Worm (Caenorhabditis elegans) whole organism, mixed stage, embryonic: ENCODE results near the gene chmp-7.

ENCODE experiments used
- blmp-1 ChIP-seq: fragments of 150-350 bp; optimal IDR thresholded peaks from 2 replicates; lab custom pipeline; 2014; ENCODE audit warnings: missing biosample characterization, missing genetic modification characterization
- ces-1 ChIP-seq: fragments of 150-350 bp; optimal IDR thresholded peaks from 2 replicates; lab custom pipeline; 2014; ENCODE audit warnings: missing biosample characterization, missing genetic modification reagents, missing genetic modification characterization
- nhr-237 ChIP-seq: fragments of 150-350 bp; optimal IDR thresholded peaks from 2 replicates; lab custom pipeline; 2014; ENCODE audit warnings: missing biosample characterization, missing genetic modification characterization
- nhr-28 ChIP-seq: fragments of 150-350 bp; optimal IDR thresholded peaks from 2 replicates; lab custom pipeline; 2014; ENCODE audit warnings: missing biosample characterization, missing genetic modification characterization
- nhr-76 ChIP-seq: sonication (generic microtip); optimal IDR thresholded peaks from 2 replicates; lab custom pipeline; 2017; ENCODE audit warnings: missing biosample characterization, missing genetic modification characterization
- snpc-4 ChIP-seq: fragments of 150-350 bp; optimal IDR thresholded peaks from 2 replicates; lab custom pipeline; 2014; ENCODE audit warnings: missing biosample characterization, missing genetic modification characterization
- tbx-8 ChIP-seq: fragments of 200-800 bp; sonication (Bioruptor generic); optimal IDR thresholded peaks from 2 replicates; lab custom pipeline; 2018; ENCODE audit warnings: mild to moderate bottlenecking, missing genetic modification characterization, moderate library complexity, missing compliant biosample characterization
- unc-120 ChIP-seq: sonication (generic microtip); optimal IDR thresholded peaks from 2 replicates; lab custom pipeline; 2017; ENCODE audit warnings: missing genetic modification characterization, missing compliant biosample characterization; ENCODE audit not compliant: poor library complexity, severe bottlenecking
- unc-39 ChIP-seq: fragments of 150-350 bp; optimal IDR thresholded peaks from 2 replicates; lab custom pipeline; 2014; ENCODE audit warnings: missing biosample characterization, missing genetic modification characterization
- unc-62 ChIP-seq: fragments of 150-350 bp; optimal IDR thresholded peaks from 2 replicates; lab custom pipeline; 2014; ENCODE audit warnings: missing biosample characterization, missing genetic modification reagents, missing genetic modification characterization
- zip-8 ChIP-seq: fragments of 150-350 bp; optimal IDR thresholded peaks from 2 replicates; lab custom pipeline; 2014; ENCODE audit warnings: missing biosample characterization, missing genetic modification characterization
- ztf-11 ChIP-seq: fragments of 150-350 bp; optimal IDR thresholded peaks from 2 replicates; lab custom pipeline; 2014; ENCODE audit warnings: missing biosample characterization, missing genetic modification characterization

DNA sequence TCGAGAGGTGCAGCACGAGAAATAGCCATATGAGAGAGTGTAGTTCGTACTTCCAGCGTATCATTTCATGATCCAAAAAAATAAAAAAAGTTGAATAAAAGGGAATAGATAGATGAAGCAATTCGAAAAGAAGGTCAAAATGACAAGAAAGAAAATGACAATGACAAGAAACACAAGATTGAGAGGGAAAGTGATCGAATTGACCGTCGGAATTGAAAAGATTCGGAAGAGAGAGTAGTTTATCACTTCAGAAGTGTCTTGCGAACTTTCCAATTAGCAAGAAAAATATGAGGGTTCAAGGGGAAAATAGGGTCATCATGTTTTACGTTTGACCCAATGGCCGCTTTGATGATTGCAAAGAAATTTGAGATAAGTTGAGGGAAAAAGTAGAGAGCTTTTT is 35.1 kb upstream of the chmp-7 start, which contains the start of gene dep-1:
- TF ChIP-seq ztf-11 (no peak), nhr-28 (tag; lab: Kevin White, UChicago) (no peak), ces-1 (GFP tag; lab: Kevin White, UChicago) (no peak), tbx-8 (GFP tag; lab: Kevin White, UChicago) (no peak), unc-39 (tag; lab: Kevin White, UChicago) (no peak), unc-62 (no peak), zip-8 (tag; lab: Kevin White, UChicago) (no peak), snpc-4 (no peak), nhr-76 (tag; lab: Kevin White, UChicago) (no peak), blmp-1 (no peak), unc-120 (tag; lab: Kevin White, UChicago) (no peak), nhr-237 (tag; lab: Kevin White, UChicago) (no peak)
